Worm (Caenorhabditis elegans) whole organism, L2 larva: Measurements from ENCODE around the gene snn-1.

ENCODE experiments used
- C34F6.9 ChIP-seq: fragments of 150-350 bp; optimal IDR thresholded peaks from 2 replicates; lab custom pipeline; 2014; ENCODE audit warnings: missing biosample characterization, missing genetic modification characterization
- F13H6.1 ChIP-seq: sonication (generic microtip); optimal IDR thresholded peaks from 2 replicates; lab custom pipeline; 2016; ENCODE audit warnings: missing genetic modification characterization, missing compliant biosample characterization
- Y55F3AM.14 ChIP-seq: fragments of 200-800 bp; sonication (Bioruptor generic); optimal IDR thresholded peaks from 2 replicates; lab custom pipeline; 2018; ENCODE audit warnings: mild to moderate bottlenecking, missing genetic modification characterization, missing compliant biosample characterization
- ZK546.5 ChIP-seq: sonication (generic microtip); optimal IDR thresholded peaks from 2 replicates; lab custom pipeline; 2017; ENCODE audit warnings: missing biosample characterization, missing genetic modification characterization
- alr-1 ChIP-seq: fragments of 150-350 bp; optimal IDR thresholded peaks from 2 replicates; lab custom pipeline; 2014; ENCODE audit warnings: missing biosample characterization, missing genetic modification characterization
- ama-1 ChIP-seq: fragments of 150-350 bp; optimal IDR thresholded peaks from 2 replicates; lab custom pipeline; 2018; ENCODE audit warnings: inconsistent platforms
- blmp-1 ChIP-seq: sonication (generic microtip); optimal IDR thresholded peaks from 2 replicates; lab custom pipeline; 2017; ENCODE audit warnings: missing genetic modification characterization, mild to moderate bottlenecking, missing compliant biosample characterization, antibody characterized with exemption, moderate library complexity; ENCODE audit not compliant: insufficient read depth
- ceh-16 ChIP-seq: fragments of 150-350 bp; optimal IDR thresholded peaks from 2 replicates; lab custom pipeline; 2014; ENCODE audit warnings: missing biosample characterization, missing genetic modification characterization
- ceh-82 ChIP-seq: fragments of 150-350 bp; optimal IDR thresholded peaks from 2 replicates; lab custom pipeline; 2014; ENCODE audit warnings: missing biosample characterization, missing genetic modification characterization
- crh-2 ChIP-seq: sonication (generic microtip); optimal IDR thresholded peaks from 2 replicates; lab custom pipeline; 2017; ENCODE audit warnings: missing biosample characterization, missing genetic modification characterization
- dmd-4 ChIP-seq: sonication (generic microtip); optimal IDR thresholded peaks from 2 replicates; lab custom pipeline; 2017; ENCODE audit warnings: missing biosample characterization, missing genetic modification characterization
- elt-3 ChIP-seq: sonication (generic microtip); optimal IDR thresholded peaks from 2 replicates; lab custom pipeline; 2017; ENCODE audit warnings: missing biosample characterization, missing genetic modification characterization
- fos-1 ChIP-seq: fragments of 150-350 bp; optimal IDR thresholded peaks from 2 replicates; lab custom pipeline; 2014; ENCODE audit warnings: missing biosample characterization, missing genetic modification characterization
- gmeb-1 ChIP-seq: fragments of 150-350 bp; optimal IDR thresholded peaks from 2 replicates; lab custom pipeline; 2014; ENCODE audit warnings: missing biosample characterization, missing genetic modification characterization
- lin-11 ChIP-seq: fragments of 150-350 bp; sonication (generic microtip); optimal IDR thresholded peaks from 2 replicates; lab custom pipeline; 2014; ENCODE audit warnings: missing biosample characterization, missing genetic modification characterization, inconsistent platforms, mixed read lengths
- lin-13 ChIP-seq: fragments of 150-350 bp; optimal IDR thresholded peaks from 2 replicates; lab custom pipeline; 2014; ENCODE audit warnings: missing biosample characterization, missing genetic modification reagents, missing genetic modification characterization
- lin-39 ChIP-seq: fragments of 150-350 bp; optimal IDR thresholded peaks from 2 replicates; lab custom pipeline; 2014; ENCODE audit warnings: missing biosample characterization, missing genetic modification reagents, missing genetic modification characterization
- lsy-2 ChIP-seq, 2 experiments: fragments of 150-350 bp in 1 of 2; sonication (generic microtip) in 1 of 2; optimal IDR thresholded peaks; 2 replicates each; lab custom pipeline; 2014 to 2017; ENCODE audit warnings: missing biosample characterization in 2 of 2, missing genetic modification characterization in 2 of 2
- mab-5 ChIP-seq: fragments of 150-350 bp; optimal IDR thresholded peaks from 2 replicates; lab custom pipeline; 2014; ENCODE audit warnings: missing biosample characterization, missing genetic modification characterization
- nhr-10 ChIP-seq: sonication (generic microtip); optimal IDR thresholded peaks from 2 replicates; lab custom pipeline; 2017; ENCODE audit warnings: missing biosample characterization, missing genetic modification characterization
- nhr-129 ChIP-seq: fragments of 150-350 bp; optimal IDR thresholded peaks from 2 replicates; lab custom pipeline; 2014; ENCODE audit warnings: missing biosample characterization, missing genetic modification characterization
- nhr-21 ChIP-seq: fragments of 150-350 bp; optimal IDR thresholded peaks from 2 replicates; lab custom pipeline; 2014; ENCODE audit warnings: missing biosample characterization, missing genetic modification characterization
- nhr-23 ChIP-seq: fragments of 150-350 bp; optimal IDR thresholded peaks from 2 replicates; lab custom pipeline; 2014; ENCODE audit warnings: missing biosample characterization, missing genetic modification reagents, missing genetic modification characterization
- nhr-237 ChIP-seq: fragments of 150-350 bp; optimal IDR thresholded peaks from 2 replicates; lab custom pipeline; 2014; ENCODE audit warnings: missing biosample characterization, missing genetic modification characterization
- nhr-25 ChIP-seq: fragments of 150-350 bp; sonication (generic microtip); optimal IDR thresholded peaks from 3 replicates; lab custom pipeline; 2014; ENCODE audit warnings: missing biosample characterization, missing genetic modification characterization
- nhr-6 ChIP-seq: fragments of 150-350 bp; optimal IDR thresholded peaks from 2 replicates; lab custom pipeline; 2014; ENCODE audit warnings: missing biosample characterization, missing genetic modification characterization
- nhr-77 ChIP-seq: fragments of 150-350 bp; optimal IDR thresholded peaks from 2 replicates; lab custom pipeline; 2014; ENCODE audit warnings: missing biosample characterization, missing genetic modification characterization
- skn-1 ChIP-seq: sonication (generic microtip); optimal IDR thresholded peaks from 2 replicates; lab custom pipeline; 2017; ENCODE audit warnings: missing biosample characterization, missing genetic modification characterization
- sma-9 ChIP-seq, 2 experiments: fragments of 150-350 bp in 1 of 2; sonication (generic microtip) in 1 of 2; optimal IDR thresholded peaks; 2 replicates each; lab custom pipeline; 2014 to 2016; ENCODE audit warnings: missing genetic modification characterization in 2 of 2, mild to moderate bottlenecking in 1 of 2, missing biosample characterization in 1 of 2, missing compliant biosample characterization in 1 of 2, missing genetic modification reagents in 1 of 2, moderate library complexity in 1 of 2
- snpc-4 ChIP-seq: fragments of 150-350 bp; optimal IDR thresholded peaks from 2 replicates; lab custom pipeline; 2014; ENCODE audit warnings: missing biosample characterization, missing genetic modification characterization
- unc-39 ChIP-seq: fragments of 150-350 bp; optimal IDR thresholded peaks from 2 replicates; lab custom pipeline; 2014; ENCODE audit warnings: missing biosample characterization, missing genetic modification characterization
- zag-1 ChIP-seq: fragments of 150-350 bp; optimal IDR thresholded peaks from 2 replicates; lab custom pipeline; 2014; ENCODE audit warnings: missing biosample characterization, missing genetic modification characterization
- ztf-1 ChIP-seq: fragments of 200-800 bp; sonication (Bioruptor generic); conservative IDR thresholded peaks from 2 replicates; pipeline ENCODE4 v1.3.6; 2022; ENCODE audit warnings: missing genetic modification characterization, missing compliant biosample characterization
- ztf-11 ChIP-seq: sonication (generic microtip); optimal IDR thresholded peaks from 2 replicates; lab custom pipeline; 2017; ENCODE audit warnings: missing biosample characterization, missing genetic modification characterization
- ztf-4 ChIP-seq: fragments of 150-350 bp; optimal IDR thresholded peaks from 2 replicates; lab custom pipeline; 2014; ENCODE audit warnings: missing biosample characterization, missing genetic modification characterization

snn-1 gene

DNA sequence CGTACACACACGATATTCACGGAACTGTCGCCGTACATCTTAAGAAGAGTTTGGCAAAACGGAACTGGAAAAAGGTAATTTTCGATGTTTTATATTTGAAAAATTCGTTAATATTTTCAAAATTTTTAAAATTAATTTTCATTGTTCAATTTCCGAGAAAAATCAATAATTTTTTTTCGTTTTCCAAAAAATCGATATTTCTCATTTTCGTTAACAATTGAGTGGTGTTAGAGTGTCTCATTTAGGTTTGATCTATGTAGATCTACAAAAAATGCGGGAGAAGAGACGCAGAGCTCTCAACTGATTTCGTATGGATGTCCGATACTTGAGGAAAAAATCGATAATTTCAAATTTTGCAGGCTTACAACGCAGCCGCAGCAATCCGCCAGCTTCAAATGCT is 18.2 kb upstream of the snn-1 start:
- TF ChIP-seq lin-11 (tag; lab: Kevin White, UChicago) = no peak
- no peak for TF ChIP-seq ama-1 (lab: Kevin White, UChicago)
- no peak for TF ChIP-seq unc-39 (tag; lab: Kevin White, UChicago)
- no peak for TF ChIP-seq ztf-11 (tag; lab: Kevin White, UChicago)
- TF ChIP-seq ceh-16 (tag; lab: Kevin White, UChicago) = no peak
- TF ChIP-seq nhr-25 = no peak
- no peak for TF ChIP-seq nhr-21
- no peak for TF ChIP-seq lsy-2 (tag; optimal IDR thresholded peaks at IDR 0.05; lab: Kevin White, UChicago)
- no peak for TF ChIP-seq lin-39 (tag; lab: Kevin White, UChicago)
- no peak for TF ChIP-seq ZK546.5 (tag; lab: Kevin White, UChicago)
- TF ChIP-seq alr-1 (tag; lab: Kevin White, UChicago) = no peak
- no peak for TF ChIP-seq nhr-77 (tag; lab: Kevin White, UChicago)
- no peak for TF ChIP-seq gmeb-1 (tag; lab: Kevin White, UChicago)
- no peak for TF ChIP-seq ceh-82 (tag; lab: Kevin White, UChicago)
- no peak for TF ChIP-seq nhr-237 (tag; lab: Kevin White, UChicago)
- TF ChIP-seq dmd-4 (tag; lab: Kevin White, UChicago) = no peak
- no peak for TF ChIP-seq zag-1 (tag; lab: Kevin White, UChicago)
- no peak for TF ChIP-seq mab-5

DNA sequence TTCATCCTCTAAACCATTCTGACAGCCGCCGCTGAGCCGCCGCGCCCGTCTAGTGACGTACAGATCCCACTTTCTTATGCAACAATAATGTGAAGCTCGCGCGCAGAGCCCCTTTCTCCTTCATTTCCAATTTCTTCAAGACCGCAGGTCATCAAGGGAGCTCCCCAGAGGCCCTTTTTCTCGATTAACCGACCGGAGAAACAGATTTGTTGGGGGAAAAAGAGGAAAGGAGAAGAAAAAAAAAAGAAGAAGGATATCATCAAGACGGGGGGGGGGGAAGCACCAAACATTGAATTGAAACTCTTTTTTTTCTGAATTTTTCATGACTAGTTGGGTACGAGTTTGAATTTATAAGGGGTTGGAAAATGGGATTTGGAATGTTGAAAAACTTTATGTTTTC is 12.4 kb upstream of the snn-1 start:
- no peak for TF ChIP-seq C34F6.9 (tag; lab: Kevin White, UChicago)
- no peak for TF ChIP-seq alr-1 (tag; lab: Kevin White, UChicago)
- TF ChIP-seq lin-39 (tag; lab: Kevin White, UChicago) = no peak
- no peak for TF ChIP-seq blmp-1 (tag; lab: Kevin White, UChicago)
- TF ChIP-seq nhr-21 = no peak
- no peak for TF ChIP-seq skn-1 (tag; lab: Kevin White, UChicago)
- TF ChIP-seq fos-1 (tag; lab: Kevin White, UChicago) = no peak
- no peak for TF ChIP-seq nhr-77 (tag; lab: Kevin White, UChicago)
- TF ChIP-seq ama-1 (lab: Kevin White, UChicago) = no peak
- no peak for TF ChIP-seq nhr-23 (tag; lab: Kevin White, UChicago)
- no peak for TF ChIP-seq crh-2 (tag; lab: Kevin White, UChicago)
- no peak for TF ChIP-seq snpc-4
- TF ChIP-seq ZK546.5 (tag; lab: Kevin White, UChicago) = no peak
- TF ChIP-seq ztf-4 (tag; lab: Kevin White, UChicago) = no peak
- TF ChIP-seq nhr-10 (tag; lab: Kevin White, UChicago) = no peak

DNA sequence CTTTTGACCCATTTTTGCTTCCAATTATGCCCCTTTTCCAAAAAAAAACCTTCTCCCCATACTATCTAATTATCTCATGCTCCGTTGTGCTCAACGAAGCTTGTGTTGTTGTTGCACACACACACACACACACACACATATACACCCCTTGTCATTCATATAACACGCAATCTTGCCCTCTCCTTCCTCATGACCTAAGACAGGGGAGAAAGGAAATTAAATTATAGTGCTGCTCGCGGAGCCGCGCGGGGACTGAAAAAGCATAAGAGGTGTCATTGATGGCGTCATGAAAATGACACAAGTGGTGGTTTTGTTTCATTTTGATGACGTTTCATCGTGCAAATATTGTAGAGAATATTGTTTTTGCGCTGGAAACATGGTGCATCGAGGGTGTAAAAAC is 11.8 kb upstream of the snn-1 start:
- TF ChIP-seq Y55F3AM.14 (GFP tag; lab: Kevin White, UChicago) (no peak), nhr-77 (tag; lab: Kevin White, UChicago) (no peak), C34F6.9 (tag; lab: Kevin White, UChicago) (peak; percentile 44), elt-3 (no peak), ztf-1 (GFP tag; lab: Robert Waterston, UW) (no peak), ceh-16 (tag; lab: Kevin White, UChicago) (no peak), nhr-6 (tag; lab: Kevin White, UChicago) (no peak), lin-39 (tag; lab: Kevin White, UChicago) (no peak), blmp-1 (tag; lab: Kevin White, UChicago) (no peak), sma-9 (GFP tag; optimal IDR thresholded peaks at IDR 0.05; lab: Kevin White, UChicago) (peak; percentile 15), sma-9 (tag; optimal IDR thresholded peaks at IDR 0.05; lab: Kevin White, UChicago) (no peak), fos-1 (tag; lab: Kevin White, UChicago) (no peak), nhr-129 (tag; lab: Kevin White, UChicago) (peak; percentile 46), nhr-21 (no peak), lin-13 (GFP tag; lab: Kevin White, UChicago) (no peak), crh-2 (tag; lab: Kevin White, UChicago) (peak; percentile 22), ztf-4 (tag; lab: Kevin White, UChicago) (no peak), ceh-82 (tag; lab: Kevin White, UChicago) (no peak), lin-11 (tag; lab: Kevin White, UChicago) (no peak), lsy-2 (tag; optimal IDR thresholded peaks at IDR 0.05; lab: Kevin White, UChicago) (peak in 1 of 2 experiments; percentile 34), dmd-4 (tag; lab: Kevin White, UChicago) (no peak)
- TF ChIP-seq, all 48 proteins: peak for 5

DNA sequence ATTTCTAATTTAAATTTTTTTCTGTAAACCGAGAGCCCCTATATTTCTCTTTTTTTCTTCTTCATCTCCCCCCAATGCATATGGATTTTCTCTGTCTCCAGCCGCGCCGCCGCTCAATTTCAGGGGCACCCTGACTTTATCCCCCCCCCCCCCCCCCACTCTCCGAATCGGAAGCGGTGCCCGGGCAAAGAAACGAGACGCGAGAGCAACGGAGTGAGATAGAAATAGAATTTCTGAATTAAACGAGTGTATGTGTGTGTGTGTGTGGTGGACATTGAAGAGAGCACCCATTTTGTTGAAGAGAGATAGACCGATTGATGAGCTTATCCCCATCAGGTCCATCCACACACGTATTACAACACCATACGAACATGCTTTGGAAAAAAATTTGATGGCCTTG is 10.9 kb upstream of the snn-1 start:
- TF ChIP-seq F13H6.1 (tag; lab: Kevin White, UChicago) (no peak), nhr-129 (tag; lab: Kevin White, UChicago) (peak; percentile 6), sma-9 (GFP tag; optimal IDR thresholded peaks at IDR 0.05; lab: Kevin White, UChicago) (peak; percentile 15), sma-9 (tag; optimal IDR thresholded peaks at IDR 0.05; lab: Kevin White, UChicago) (no peak), lin-39 (tag; lab: Kevin White, UChicago) (no peak), ceh-82 (tag; lab: Kevin White, UChicago) (no peak), lin-13 (GFP tag; lab: Kevin White, UChicago) (no peak), snpc-4 (no peak), nhr-23 (tag; lab: Kevin White, UChicago) (no peak), skn-1 (tag; lab: Kevin White, UChicago) (no peak), ztf-1 (GFP tag; lab: Robert Waterston, UW) (no peak), ceh-16 (tag; lab: Kevin White, UChicago) (no peak), lsy-2 (tag; optimal IDR thresholded peaks at IDR 0.05; lab: Kevin White, UChicago) (peak in 1 of 2 experiments; percentile 11), alr-1 (tag; lab: Kevin White, UChicago) (no peak), C34F6.9 (tag; lab: Kevin White, UChicago) (peak; percentile 3)
